Fruit fly (Drosophila melanogaster) whole organism, embryonic: ENCODE data around the gene sea.

Experiments
- Atf6 ChIP-seq: fragments of 200-800 bp; sonication (Bioruptor generic); IDR thresholded peaks from 2 replicates; pipeline ENCODE4 v1.3.6; 2022; ENCODE audit warnings: missing biosample characterization, missing genetic modification characterization
- BtbVII ChIP-seq: fragments of 200-800 bp; sonication (Bioruptor generic); optimal IDR thresholded peaks from 3 replicates; lab custom pipeline; 2017; ENCODE audit warnings: missing biosample characterization, mild to moderate bottlenecking, missing genetic modification characterization
- CG12236 ChIP-seq: fragments of 200-800 bp; sonication (Bioruptor generic); optimal IDR thresholded peaks from 2 replicates; lab custom pipeline; 2016; ENCODE audit warnings: missing biosample characterization, missing genetic modification characterization
- CG13123 ChIP-seq: fragments of 200-800 bp; sonication (Bioruptor generic); optimal IDR thresholded peaks from 2 replicates; lab custom pipeline; 2016; ENCODE audit warnings: missing biosample characterization, missing genetic modification characterization
- CG13775 ChIP-seq: fragments of 200-800 bp; sonication (Bioruptor generic); optimal IDR thresholded peaks from 3 replicates; lab custom pipeline; 2017; ENCODE audit warnings: missing biosample characterization, mild to moderate bottlenecking, missing genetic modification characterization
- CG1603 ChIP-seq: fragments of 200-800 bp; sonication (Bioruptor generic); optimal IDR thresholded peaks from 2 replicates; lab custom pipeline; 2019; ENCODE audit warnings: missing biosample characterization, mild to moderate bottlenecking, missing genetic modification characterization, moderate library complexity
- CG18764 ChIP-seq: fragments of 200-800 bp; sonication (Bioruptor generic); optimal IDR thresholded peaks from 3 replicates; lab custom pipeline; 2016; ENCODE audit warnings: missing biosample characterization, missing genetic modification characterization
- CG2875 ChIP-seq: fragments of 200-800 bp; sonication (Bioruptor generic); optimal IDR thresholded peaks from 2 replicates; lab custom pipeline; 2017; ENCODE audit warnings: missing biosample characterization, mild to moderate bottlenecking, missing genetic modification characterization, missing genetic modification reagents
- CG31388 ChIP-seq: fragments of 200-800 bp; sonication (Bioruptor generic); optimal IDR thresholded peaks from 2 replicates; lab custom pipeline; 2016; ENCODE audit warnings: missing biosample characterization, missing genetic modification characterization
- CG3407 ChIP-seq: fragments of 200-800 bp; sonication (Bioruptor generic); optimal IDR thresholded peaks from 2 replicates; lab custom pipeline; 2018; ENCODE audit warnings: missing biosample characterization, mild to moderate bottlenecking, missing genetic modification characterization
- CG3726 ChIP-seq: fragments of 200-800 bp; sonication (Bioruptor generic); IDR thresholded peaks from 3 replicates; pipeline ENCODE4, ENCODE4 v1.3.6; 2022; ENCODE audit warnings: missing biosample characterization, missing genetic modification characterization
- CG3995 ChIP-seq: fragments of 200-800 bp; sonication (Bioruptor generic); optimal IDR thresholded peaks from 3 replicates; lab custom pipeline; 2016; ENCODE audit warnings: missing biosample characterization, missing genetic modification characterization
- CG4730 ChIP-seq: fragments of 200-800 bp; sonication (Bioruptor generic); IDR thresholded peaks from 2 replicates; pipeline ENCODE4 v1.3.6; 2022; ENCODE audit warnings: missing biosample characterization, missing genetic modification characterization
- CG8359 ChIP-seq: fragments of 200-800 bp; sonication (Bioruptor generic); optimal IDR thresholded peaks from 2 replicates; lab custom pipeline; 2017; ENCODE audit warnings: missing biosample characterization, mild to moderate bottlenecking, missing genetic modification characterization, borderline replicate concordance
- CG9876 ChIP-seq: fragments of 200-800 bp; sonication (Bioruptor generic); optimal IDR thresholded peaks from 2 replicates; lab custom pipeline; 2016; ENCODE audit warnings: missing biosample characterization, missing genetic modification characterization
- Deaf1 ChIP-seq: fragments of 200-800 bp; optimal IDR thresholded peaks from 3 replicates; lab custom pipeline; 2019; ENCODE audit warnings: missing biosample characterization, mild to moderate bottlenecking, missing genetic modification characterization, moderate library complexity
- Dip3 ChIP-seq: fragments of 200-800 bp; sonication (Bioruptor generic); optimal IDR thresholded peaks from 3 replicates; lab custom pipeline; 2016; ENCODE audit warnings: missing biosample characterization, missing genetic modification characterization
- Drgx ChIP-seq: fragments of 200-800 bp; sonication (Bioruptor generic); IDR thresholded peaks from 2 replicates; pipeline ENCODE4 v1.3.6; 2022; ENCODE audit warnings: missing biosample characterization, missing genetic modification characterization
- ERR ChIP-seq: fragments of 200-800 bp; sonication (Bioruptor generic); optimal IDR thresholded peaks from 2 replicates; lab custom pipeline; 2016; ENCODE audit warnings: missing biosample characterization, missing genetic modification characterization
- Fer1 ChIP-seq: fragments of 200-800 bp; sonication (Bioruptor generic); optimal IDR thresholded peaks from 2 replicates; lab custom pipeline; 2017; ENCODE audit warnings: missing biosample characterization, mild to moderate bottlenecking, missing genetic modification characterization
- GATAe ChIP-seq: fragments of 200-800 bp; sonication (Bioruptor generic); conservative IDR thresholded peaks from 2 replicates; pipeline ENCODE4 v1.3.6; 2022; ENCODE audit warnings: missing biosample characterization, missing genetic modification characterization
- Hey ChIP-seq: fragments of 200-800 bp; sonication (Bioruptor generic); optimal IDR thresholded peaks from 3 replicates; lab custom pipeline; 2018; ENCODE audit warnings: missing biosample characterization, mild to moderate bottlenecking, missing genetic modification characterization
- Hr3 ChIP-seq: fragments of 200-800 bp; sonication (Bioruptor generic); optimal IDR thresholded peaks from 3 replicates; lab custom pipeline; 2016; ENCODE audit warnings: missing biosample characterization, missing genetic modification characterization
- Jarid2 ChIP-seq: fragments of 200-800 bp; sonication (Bioruptor generic); optimal IDR thresholded peaks from 3 replicates; lab custom pipeline; 2017; ENCODE audit warnings: mild to moderate bottlenecking, missing biosample characterization, missing genetic modification reagents, missing genetic modification characterization
- Lhr ChIP-seq: fragments of 200-800 bp; sonication (Bioruptor generic); optimal IDR thresholded peaks from 3 replicates; lab custom pipeline; 2017; ENCODE audit warnings: mild to moderate bottlenecking, missing biosample characterization, missing genetic modification reagents, missing genetic modification characterization
- Sry-δ ChIP-seq: fragments of 200-800 bp; sonication (Bioruptor generic); optimal IDR thresholded peaks from 2 replicates; lab custom pipeline; 2016; ENCODE audit warnings: missing biosample characterization, missing genetic modification characterization
- Taf1 ChIP-seq: fragments of 200-800 bp; sonication (Bioruptor generic); IDR thresholded peaks from 2 replicates; pipeline ENCODE4 v1.3.6; 2022; ENCODE audit warnings: missing biosample characterization, missing genetic modification characterization
- ab ChIP-seq: fragments of 200-800 bp; sonication (Bioruptor generic); optimal IDR thresholded peaks from 2 replicates; lab custom pipeline; 2016; ENCODE audit warnings: missing biosample characterization, missing genetic modification characterization
- amos ChIP-seq: fragments of 200-800 bp; sonication (Bioruptor generic); IDR thresholded peaks from 2 replicates; pipeline ENCODE4 v1.3.6; 2022; ENCODE audit warnings: missing biosample characterization, missing genetic modification characterization; ENCODE audit not compliant: partially characterized antibody
- bab2 ChIP-seq: fragments of 200-800 bp; sonication (Bioruptor generic); optimal IDR thresholded peaks from 2 replicates; lab custom pipeline; 2016; ENCODE audit warnings: missing biosample characterization, missing genetic modification characterization
- cas ChIP-seq: fragments of 200-800 bp; sonication (Bioruptor generic); IDR thresholded peaks from 2 replicates; pipeline ENCODE4 v1.3.6; 2022; ENCODE audit warnings: missing biosample characterization, missing genetic modification characterization
- cg ChIP-seq: fragments of 200-800 bp; sonication (Bioruptor generic); optimal IDR thresholded peaks from 3 replicates; lab custom pipeline; 2019; ENCODE audit warnings: missing biosample characterization, mild to moderate bottlenecking, missing genetic modification characterization, moderate library complexity
- crol ChIP-seq: fragments of 200-800 bp; sonication (Bioruptor generic); IDR thresholded peaks from 2 replicates; pipeline ENCODE4 v1.3.6; 2022; ENCODE audit warnings: missing biosample characterization, missing genetic modification characterization
- crp ChIP-seq, 2 experiments: fragments of 200-800 bp; sonication (Bioruptor generic); optimal IDR thresholded peaks; 2 replicates in 1 of 2; 3 replicates in 1 of 2; lab custom pipeline; 2017; ENCODE audit warnings: missing biosample characterization in 2 of 2, missing genetic modification characterization in 2 of 2, mild to moderate bottlenecking in 1 of 2, moderate library complexity in 1 of 2
- eyg ChIP-seq: fragments of 200-800 bp; sonication (Bioruptor generic); optimal IDR thresholded peaks from 3 replicates; lab custom pipeline; 2016; ENCODE audit warnings: missing biosample characterization, missing genetic modification characterization
- ftz-f1 ChIP-seq: fragments of 200-800 bp; sonication (Bioruptor generic); optimal IDR thresholded peaks from 2 replicates; lab custom pipeline; 2016; ENCODE audit warnings: missing biosample characterization, missing genetic modification characterization
- gsb ChIP-seq: fragments of 200-800 bp; sonication (Bioruptor generic); IDR thresholded peaks from 2 replicates; pipeline ENCODE4 v1.3.6; 2022; ENCODE audit warnings: missing biosample characterization, missing genetic modification characterization
- hth ChIP-seq: fragments of >200 bp; optimal IDR thresholded peaks from 2 replicates; lab custom pipeline; 2017; ENCODE audit warnings: inconsistent platforms
- lov ChIP-seq, 2 experiments: fragments of 200-800 bp in 1 of 2; fragments of >200 bp in 1 of 2; sonication (Bioruptor generic) in 1 of 2; IDR thresholded peaks in 1 of 2; optimal IDR thresholded peaks in 1 of 2; 2 replicates in 1 of 2; 3 replicates in 1 of 2; pipeline versions ENCODE4 v1.3.6 to Lab custom; 2017 to 2022; ENCODE audit warnings: missing biosample characterization in 1 of 2, missing genetic modification characterization in 1 of 2
- odd ChIP-seq: fragments of 200-800 bp; sonication (Bioruptor generic); optimal IDR thresholded peaks from 2 replicates; lab custom pipeline; 2017; ENCODE audit warnings: missing biosample characterization, mild to moderate bottlenecking, missing genetic modification characterization
- pita ChIP-seq: fragments of 200-800 bp; sonication (Bioruptor generic); optimal IDR thresholded peaks from 2 replicates; lab custom pipeline; 2017; ENCODE audit warnings: missing biosample characterization, mild to moderate bottlenecking, missing genetic modification characterization
- pum ChIP-seq: fragments of 200-800 bp; sonication (Bioruptor generic); optimal IDR thresholded peaks from 2 replicates; lab custom pipeline; 2016; ENCODE audit warnings: missing biosample characterization, missing genetic modification characterization
- salm ChIP-seq: fragments of 200-800 bp; sonication (Bioruptor generic); optimal IDR thresholded peaks from 2 replicates; lab custom pipeline; 2018; ENCODE audit warnings: missing biosample characterization, mild to moderate bottlenecking, missing genetic modification characterization
- seq ChIP-seq: fragments of 200-800 bp; sonication (Bioruptor generic); IDR thresholded peaks from 2 replicates; pipeline ENCODE4 v1.3.6; 2022; ENCODE audit warnings: missing biosample characterization, missing genetic modification characterization
- sna ChIP-seq: fragments of 200-800 bp; sonication (Bioruptor generic); IDR thresholded peaks from 2 replicates; pipeline ENCODE4 v1.3.6; 2022; ENCODE audit warnings: missing biosample characterization, missing genetic modification characterization; ENCODE audit not compliant: partially characterized antibody
- tin ChIP-seq: fragments of 200-800 bp; sonication (Bioruptor generic); optimal IDR thresholded peaks from 3 replicates; lab custom pipeline; 2016; ENCODE audit warnings: missing biosample characterization, missing genetic modification characterization
- unpg ChIP-seq: fragments of 200-800 bp; sonication (Bioruptor generic); optimal IDR thresholded peaks from 3 replicates; lab custom pipeline; 2018; ENCODE audit warnings: missing biosample characterization, mild to moderate bottlenecking, missing genetic modification characterization, moderate library complexity
- vfl ChIP-seq: fragments of 200-800 bp; sonication (Bioruptor generic); optimal IDR thresholded peaks from 2 replicates; lab custom pipeline; 2016; ENCODE audit warnings: missing biosample characterization, missing genetic modification characterization
- zen2 ChIP-seq: fragments of 200-800 bp; sonication (Bioruptor generic); IDR thresholded peaks from 3 replicates; pipeline ENCODE4 v1.3.6; 2022; ENCODE audit warnings: missing biosample characterization, missing genetic modification characterization; ENCODE audit not compliant: partially characterized antibody

sea gene

dm6 chr3R:11562326-11563109, 4.3 kb downstream of the sea start:
- TF ChIP-seq CG18764 (GFP tag; lab: Kevin White, UChicago) (peak; percentile 80), ERR (GFP tag; lab: Kevin White, UChicago) (peak; percentile 93), CG1603 (tag; lab: Kevin White, UChicago) (peak; percentile 92), BtbVII (GFP tag; lab: Kevin White, UChicago) (peak; percentile 93), eyg (GFP tag; lab: Kevin White, UChicago) (peak; percentile 93), Drgx (GFP tag; lab: Robert Waterston, UW) (peak; percentile 98), GATAe (GFP tag; lab: Robert Waterston, UW) (peak; percentile 69), Deaf1 (peak; percentile 80), crp (GFP tag; optimal IDR thresholded peaks at IDR 0.05; lab: Kevin White, UChicago) (peak in 1 of 2 experiments; percentile 29), crol (peak; percentile 10; the same call in 1 of the 2 replicates), vfl (GFP tag; lab: Kevin White, UChicago) (peak; percentile 78), unpg (GFP tag; lab: Kevin White, UChicago) (peak; percentile 91), CG3726 (GFP tag; lab: Robert Waterston, UW) (peak; percentile 81; the same call in 2 of the 3 replicates), lov (optimal IDR thresholded peaks at IDR 0.05; lab: Kevin White, UChicago) (no peak), lov (GFP tag; IDR thresholded peaks at IDR 0.05; lab: Robert Waterston, UW) (peak; percentile 91), tin (GFP tag; lab: Kevin White, UChicago) (peak; percentile 94), Jarid2 (GFP tag; lab: Kevin White, UChicago) (peak; percentile 63), ab (GFP tag; lab: Kevin White, UChicago) (peak; percentile 80), Atf6 (GFP tag; lab: Robert Waterston, UW) (peak; percentile 90), pita (GFP tag; lab: Kevin White, UChicago) (no peak), odd (GFP tag; lab: Kevin White, UChicago) (peak; percentile 79), CG3407 (peak; percentile 73), gsb (GFP tag; lab: Robert Waterston, UW) (peak; percentile 89), pum (peak; percentile 97), cas (peak; percentile 85), seq (GFP tag; lab: Robert Waterston, UW) (peak; percentile 78), Lhr (GFP tag; lab: Kevin White, UChicago) (peak; percentile 25), Sry-δ (peak; percentile 66), Fer1 (GFP tag; lab: Kevin White, UChicago) (peak; percentile 96), CG2875 (GFP tag; lab: Kevin White, UChicago) (peak; percentile 74), hth (lab: Kevin White, UChicago) (no peak), Taf1 (GFP tag; lab: Robert Waterston, UW) (peak; percentile 91), ftz-f1 (GFP tag; lab: Kevin White, UChicago) (peak; percentile 34), Hey (tag; lab: Kevin White, UChicago) (peak; percentile 31), cg (GFP tag; lab: Kevin White, UChicago) (peak; percentile 86), CG9876 (GFP tag; lab: Kevin White, UChicago) (peak; percentile 69), bab2 (GFP tag; lab: Kevin White, UChicago) (peak; percentile 83), CG13123 (peak; percentile 53), Hr3 (GFP tag; lab: Kevin White, UChicago) (peak; percentile 78), CG8359 (peak; percentile 66), CG13775 (GFP tag; lab: Kevin White, UChicago) (peak; percentile 81), Dip3 (GFP tag; lab: Kevin White, UChicago) (peak; percentile 88), sna (no peak), zen2 (GFP tag; lab: Robert Waterston, UW) (no peak), CG3995 (peak; percentile 75), amos (no peak), salm (peak; percentile 72), CG31388 (GFP tag; lab: Kevin White, UChicago) (peak; percentile 87), CG4730 (GFP tag; lab: Robert Waterston, UW) (peak; percentile 86), CG12236 (GFP tag; lab: Kevin White, UChicago) (peak; percentile 64)
